Worm (Caenorhabditis elegans) whole organism, L3 larva: Measurements from ENCODE around the gene cyp-37A1.
A peak's percentile ranks its signal among the peaks of the same experiment; 100 is the strongest.

ENCODE experiments used
- R02D3.7 ChIP-seq: fragments of 150-350 bp; optimal IDR thresholded peaks from 2 replicates; lab custom pipeline; 2014; ENCODE audit warnings: missing biosample characterization, missing genetic modification characterization
- aly-2 ChIP-seq: fragments of 150-350 bp; optimal IDR thresholded peaks from 2 replicates; lab custom pipeline; 2014; ENCODE audit warnings: missing biosample characterization, missing genetic modification characterization
- ceh-16 ChIP-seq: sonication (generic microtip); optimal IDR thresholded peaks from 2 replicates; lab custom pipeline; 2017; ENCODE audit warnings: missing biosample characterization, missing genetic modification characterization
- ceh-28 ChIP-seq: fragments of 150-350 bp; optimal IDR thresholded peaks from 2 replicates; lab custom pipeline; 2014; ENCODE audit warnings: missing biosample characterization, missing genetic modification reagents, missing genetic modification characterization
- ceh-9 ChIP-seq: sonication (generic microtip); optimal IDR thresholded peaks from 2 replicates; lab custom pipeline; 2018; ENCODE audit warnings: missing biosample characterization, missing genetic modification characterization
- egl-27 ChIP-seq: sonication (generic microtip); optimal IDR thresholded peaks from 4 replicates; lab custom pipeline; 2017; ENCODE audit warnings: missing biosample characterization, missing genetic modification reagents, missing genetic modification characterization
- egl-5 ChIP-seq: fragments of 150-350 bp; optimal IDR thresholded peaks from 2 replicates; lab custom pipeline; 2017; ENCODE audit warnings: missing biosample characterization, missing genetic modification reagents, missing genetic modification characterization, inconsistent platforms
- elt-1 ChIP-seq: fragments of 150-350 bp; optimal IDR thresholded peaks from 2 replicates; lab custom pipeline; 2014; ENCODE audit warnings: missing biosample characterization, missing genetic modification characterization
- elt-2 ChIP-seq: sonication (generic microtip); optimal IDR thresholded peaks from 2 replicates; lab custom pipeline; 2016; ENCODE audit warnings: missing genetic modification reagents, mild to moderate bottlenecking, missing genetic modification characterization, missing compliant biosample characterization
- fkh-10 ChIP-seq: sonication (generic microtip); optimal IDR thresholded peaks from 2 replicates; lab custom pipeline; 2017; ENCODE audit warnings: missing biosample characterization, missing genetic modification reagents, missing genetic modification characterization
- fkh-2 ChIP-seq: fragments of 150-350 bp; optimal IDR thresholded peaks from 2 replicates; lab custom pipeline; 2014; ENCODE audit warnings: missing biosample characterization, missing genetic modification reagents, missing genetic modification characterization
- hmg-11 ChIP-seq: sonication (generic microtip); optimal IDR thresholded peaks from 2 replicates; lab custom pipeline; 2016; ENCODE audit warnings: missing genetic modification characterization, missing compliant biosample characterization
- jun-1 ChIP-seq: fragments of 150-350 bp; optimal IDR thresholded peaks from 2 replicates; lab custom pipeline; 2014; ENCODE audit warnings: missing biosample characterization, missing genetic modification reagents, missing genetic modification characterization
- lin-39 ChIP-seq: fragments of 150-350 bp; optimal IDR thresholded peaks from 2 replicates; lab custom pipeline; 2018; ENCODE audit warnings: missing biosample characterization, missing genetic modification reagents, missing genetic modification characterization
- lsy-12 ChIP-seq: sonication (generic microtip); optimal IDR thresholded peaks from 2 replicates; lab custom pipeline; 2016; ENCODE audit warnings: mild to moderate bottlenecking, missing genetic modification characterization, missing compliant biosample characterization
- mdl-1 ChIP-seq: fragments of 150-350 bp; optimal IDR thresholded peaks from 2 replicates; lab custom pipeline; 2014; ENCODE audit warnings: missing biosample characterization, missing genetic modification characterization
- mml-1 ChIP-seq: fragments of 150-350 bp; sonication (generic microtip); optimal IDR thresholded peaks from 3 replicates; lab custom pipeline; 2014; ENCODE audit warnings: missing biosample characterization, missing genetic modification characterization
- nfya-1 ChIP-seq: sonication (generic microtip); optimal IDR thresholded peaks from 2 replicates; lab custom pipeline; 2017; ENCODE audit warnings: missing genetic modification characterization, mild to moderate bottlenecking, missing compliant biosample characterization, antibody characterized with exemption, moderate library complexity; ENCODE audit not compliant: insufficient read depth
- nhr-11 ChIP-seq: fragments of 150-350 bp; optimal IDR thresholded peaks from 2 replicates; lab custom pipeline; 2014; ENCODE audit warnings: missing biosample characterization, missing genetic modification characterization
- nhr-12 ChIP-seq: fragments of 150-350 bp; optimal IDR thresholded peaks from 2 replicates; lab custom pipeline; 2014; ENCODE audit warnings: missing biosample characterization, missing genetic modification characterization
- nhr-237 ChIP-seq: fragments of 150-350 bp; optimal IDR thresholded peaks from 2 replicates; lab custom pipeline; 2014; ENCODE audit warnings: missing biosample characterization, missing genetic modification characterization
- nhr-28 ChIP-seq: fragments of 150-350 bp; optimal IDR thresholded peaks from 2 replicates; lab custom pipeline; 2014; ENCODE audit warnings: missing biosample characterization, missing genetic modification characterization
- nhr-43 ChIP-seq: sonication (generic microtip); optimal IDR thresholded peaks from 2 replicates; lab custom pipeline; 2016; ENCODE audit warnings: mild to moderate bottlenecking, missing genetic modification characterization, missing compliant biosample characterization; ENCODE audit not compliant: poor library complexity, severe bottlenecking
- nhr-67 ChIP-seq: fragments of 150-350 bp; optimal IDR thresholded peaks from 2 replicates; lab custom pipeline; 2014; ENCODE audit warnings: missing biosample characterization, missing genetic modification characterization
- nhr-76 ChIP-seq: fragments of 150-350 bp; sonication (generic microtip); optimal IDR thresholded peaks from 5 replicates; lab custom pipeline; 2014; ENCODE audit warnings: missing biosample characterization, missing genetic modification characterization
- nhr-77 ChIP-seq: fragments of 150-350 bp; optimal IDR thresholded peaks from 2 replicates; lab custom pipeline; 2014; ENCODE audit warnings: missing biosample characterization, missing genetic modification characterization
- pha-4 ChIP-seq: fragments of 150-350 bp; optimal IDR thresholded peaks from 2 replicates; lab custom pipeline; 2014; ENCODE audit warnings: missing biosample characterization, missing genetic modification reagents, missing genetic modification characterization
- pqm-1 ChIP-seq: fragments of 150-350 bp; optimal IDR thresholded peaks from 2 replicates; lab custom pipeline; 2017; ENCODE audit warnings: missing biosample characterization, missing genetic modification characterization, inconsistent platforms
- sea-2 ChIP-seq: fragments of 150-350 bp; sonication (generic microtip); optimal IDR thresholded peaks from 4 replicates; lab custom pipeline; 2014; ENCODE audit warnings: missing biosample characterization, missing genetic modification reagents, missing genetic modification characterization
- snpc-4 ChIP-seq: fragments of 150-350 bp; optimal IDR thresholded peaks from 2 replicates; lab custom pipeline; 2014; ENCODE audit warnings: missing biosample characterization, missing genetic modification characterization
- tbx-2 ChIP-seq: sonication (generic microtip); optimal IDR thresholded peaks from 2 replicates; lab custom pipeline; 2016; ENCODE audit warnings: mild to moderate bottlenecking, missing genetic modification characterization, missing compliant biosample characterization
- unc-39 ChIP-seq: sonication (generic microtip); optimal IDR thresholded peaks from 4 replicates; lab custom pipeline; 2017; ENCODE audit warnings: missing biosample characterization, missing genetic modification characterization
- ztf-11 ChIP-seq: fragments of 150-350 bp; optimal IDR thresholded peaks from 2 replicates; lab custom pipeline; 2014; ENCODE audit warnings: missing biosample characterization, missing genetic modification characterization
- ztf-4 ChIP-seq: fragments of 150-350 bp; optimal IDR thresholded peaks from 2 replicates; lab custom pipeline; 2014; ENCODE audit warnings: missing biosample characterization, missing genetic modification characterization

The cyp-37A1 gene

ce11 chrII:14040204-14040842 lies 23.6 kb upstream of the cyp-37A1 start (continued):
- TF ChIP-seq nhr-28 (tag; lab: Kevin White, UChicago) (no peak), nhr-43 (tag; lab: Kevin White, UChicago) (peak; percentile 82), hmg-11 (tag; lab: Kevin White, UChicago) (peak; percentile 98), ztf-4 (tag; lab: Kevin White, UChicago) (peak; percentile 72), sea-2 (GFP tag; lab: Kevin White, UChicago) (no peak), ceh-16 (tag; lab: Kevin White, UChicago) (no peak), ceh-9 (no peak)

- peak; percentile 5 for TF ChIP-seq pqm-1 (tag; lab: Kevin White, UChicago)
- no peak for TF ChIP-seq aly-2
Measured at ce11 chrII:14039811-14040203, 23.0 kb upstream of the cyp-37A1 start.

ce11 chrII:14038331-14038730 lies 21.6 kb upstream of the cyp-37A1 start:
- no peak for TF ChIP-seq jun-1 (tag; lab: Kevin White, UChicago)
- no peak for TF ChIP-seq nhr-76 (tag; lab: Kevin White, UChicago)
- no peak for TF ChIP-seq snpc-4 (tag; lab: Kevin White, UChicago)
- TF ChIP-seq elt-2 (tag; lab: Kevin White, UChicago), result peak; percentile 38
- no peak for TF ChIP-seq sea-2 (GFP tag; lab: Kevin White, UChicago)
- peak; percentile 10 for TF ChIP-seq nfya-1 (tag; lab: Kevin White, UChicago)
- no peak for TF ChIP-seq mdl-1 (tag; lab: Kevin White, UChicago)
- TF ChIP-seq, all 47 proteins: peak for 2

- TF ChIP-seq ztf-4 (tag; lab: Kevin White, UChicago) (no peak), nhr-12 (tag; lab: Kevin White, UChicago) (no peak), lin-39 (tag; lab: Kevin White, UChicago) (peak; percentile 39), egl-27 (no peak), nhr-237 (tag; lab: Kevin White, UChicago) (no peak), nfya-1 (tag; lab: Kevin White, UChicago) (peak; percentile 6), R02D3.7 (tag; lab: Kevin White, UChicago) (no peak), nhr-67 (tag; lab: Kevin White, UChicago) (no peak), pha-4 (tag; lab: Kevin White, UChicago) (peak; percentile 22), ztf-11 (no peak), egl-5 (no peak), unc-39 (tag; lab: Kevin White, UChicago) (no peak), ceh-9 (no peak), elt-2 (tag; lab: Kevin White, UChicago) (no peak), lsy-12 (tag; lab: Kevin White, UChicago) (no peak), nhr-76 (tag; lab: Kevin White, UChicago) (no peak), fkh-2 (no peak), tbx-2 (no peak), elt-1 (tag; lab: Kevin White, UChicago) (no peak), sea-2 (GFP tag; lab: Kevin White, UChicago) (no peak), jun-1 (tag; lab: Kevin White, UChicago) (no peak), hmg-11 (tag; lab: Kevin White, UChicago) (no peak)
Measured at ce11 chrII:14037484-14038303, 20.9 kb upstream of the cyp-37A1 start.

ce11 chrII:14036724-14037483 lies 20.1 kb upstream of the cyp-37A1 start:
- peak; percentile 83 for TF ChIP-seq lin-39 (tag; lab: Kevin White, UChicago)
- no peak for TF ChIP-seq ztf-4 (tag; lab: Kevin White, UChicago)
- peak; percentile 61 for TF ChIP-seq nfya-1 (tag; lab: Kevin White, UChicago)
- TF ChIP-seq R02D3.7 (tag; lab: Kevin White, UChicago), result no peak
- TF ChIP-seq ceh-28 (tag; lab: Kevin White, UChicago), result no peak
- TF ChIP-seq fkh-10 (GFP tag; lab: Kevin White, UChicago), result peak; percentile 83
- TF ChIP-seq nhr-11, result no peak
- no peak for TF ChIP-seq tbx-2
- TF ChIP-seq egl-5, result no peak
- TF ChIP-seq fkh-2, result no peak
- TF ChIP-seq hmg-11 (tag; lab: Kevin White, UChicago), result peak; percentile 10
- TF ChIP-seq pha-4 (tag; lab: Kevin White, UChicago), result no peak
- no peak for TF ChIP-seq mml-1 (tag; lab: Kevin White, UChicago)
- TF ChIP-seq nhr-77 (tag; lab: Kevin White, UChicago), result no peak
